Worm (Caenorhabditis elegans): ENCODE data around the gene K12H4.2.

K12H4.2 gene

ce11 chrIII:8061114-8061513, 13.6 kb downstream of the K12H4.2 start:
- TF ChIP-seq ceh-82 (tag; optimal IDR thresholded peaks at IDR 0.05) (no peak), nhr-23 (tag; optimal IDR thresholded peaks at IDR 0.05) (no peak), jun-1 (tag; optimal IDR thresholded peaks at IDR 0.05) (no peak), fkh-10 (GFP tag; optimal IDR thresholded peaks at IDR 0.05) (no peak), nfya-1 (tag; optimal IDR thresholded peaks at IDR 0.05; ENCODE audit: insufficient read depth) (no peak)

DNA sequence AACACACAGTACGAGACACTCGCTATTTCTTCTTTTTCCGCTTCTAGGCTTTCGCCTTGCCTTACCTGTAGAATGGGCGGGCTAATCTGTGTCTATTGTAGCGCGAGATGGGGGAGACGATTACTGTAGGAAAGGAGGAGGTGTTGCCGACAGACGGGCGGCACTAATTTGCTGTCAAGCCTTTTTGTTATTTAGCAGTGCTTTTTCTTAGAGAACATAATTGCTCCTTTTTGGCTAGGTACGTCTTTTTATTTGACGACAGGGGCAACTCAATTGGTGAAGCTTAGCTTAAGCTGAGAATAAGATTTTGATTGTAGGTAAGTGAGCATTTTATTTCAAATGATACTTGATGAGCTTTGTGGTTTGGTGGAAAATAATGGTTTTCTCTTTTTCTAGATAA, 16.1 kb downstream of the K12H4.2 start:
- no peak for TF ChIP-seq egl-5 (tag; optimal IDR thresholded peaks at IDR 0.05)

- TF ChIP-seq nfya-1 (tag; optimal IDR thresholded peaks at IDR 0.05; ENCODE audit: insufficient read depth) (peak; percentile 94), ZK546.5 (tag; optimal IDR thresholded peaks at IDR 0.05) (no peak)
Measured at ce11 chrIII:8065101-8065500, 17.6 kb downstream of the K12H4.2 start.

- TF ChIP-seq lin-15B (tag; optimal IDR thresholded peaks at IDR 0.05): no peak
- TF ChIP-seq ceh-9 (tag; optimal IDR thresholded peaks at IDR 0.05): no peak
- no peak for TF ChIP-seq eor-1 (tag; optimal IDR thresholded peaks at IDR 0.05)
- TF ChIP-seq pha-4 (tag; optimal IDR thresholded peaks at IDR 0.05): no peak
- no peak for TF ChIP-seq nhr-67 (tag; optimal IDR thresholded peaks at IDR 0.05)
- no peak for TF ChIP-seq nhr-25 (tag; optimal IDR thresholded peaks at IDR 0.05)
- no peak for TF ChIP-seq nhr-77 (tag; optimal IDR thresholded peaks at IDR 0.05)
- no peak for TF ChIP-seq ZK546.5 (tag; optimal IDR thresholded peaks at IDR 0.05)
- no peak for TF ChIP-seq skn-1 (tag; optimal IDR thresholded peaks at IDR 0.05)
- TF ChIP-seq ama-1 (optimal IDR thresholded peaks at IDR 0.05): no peak
- TF ChIP-seq mdl-1 (tag; optimal IDR thresholded peaks at IDR 0.05): no peak
- TF ChIP-seq nhr-43 (tag; optimal IDR thresholded peaks at IDR 0.05; ENCODE audit: poor library complexity, severe bottlenecking): no peak
- TF ChIP-seq nfya-1 (tag; optimal IDR thresholded peaks at IDR 0.05; ENCODE audit: insufficient read depth): no peak
- no peak for TF ChIP-seq nhr-76 (tag; optimal IDR thresholded peaks at IDR 0.05)
- no peak for TF ChIP-seq nhr-12 (tag; optimal IDR thresholded peaks at IDR 0.05)
- TF ChIP-seq aly-2 (tag; optimal IDR thresholded peaks at IDR 0.05): no peak
- no peak for TF ChIP-seq mml-1 (tag; optimal IDR thresholded peaks at IDR 0.05)
Measured at ce11 chrIII:8066989-8067388, 19.5 kb downstream of the K12H4.2 start, which contains the start of gene pros-1. Gene pros-1 (plus strand): TSS chrIII:8067289.

DNA sequence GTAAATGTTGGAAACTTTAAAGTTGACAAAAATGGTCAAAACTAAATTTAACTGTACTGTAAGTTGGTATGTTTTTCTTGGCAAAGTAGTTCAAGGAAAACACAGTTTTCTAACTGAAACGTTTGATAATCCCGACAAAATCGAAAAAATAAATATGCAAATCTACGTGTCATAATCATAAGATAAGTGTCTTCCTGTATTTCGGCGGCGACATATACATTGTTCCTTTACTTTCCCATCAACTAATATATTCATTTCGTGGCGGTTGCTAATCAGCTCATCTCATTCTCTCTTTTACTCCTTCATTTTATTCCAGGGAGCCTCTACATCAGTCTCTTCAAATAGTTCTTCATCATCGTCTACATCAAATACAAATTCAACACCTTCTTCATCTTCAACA, 20.3 kb downstream of the K12H4.2 start:
- TF ChIP-seq nhr-23 (tag; optimal IDR thresholded peaks at IDR 0.05): no peak
- no peak for TF ChIP-seq sea-2 (GFP tag; optimal IDR thresholded peaks at IDR 0.05)
- TF ChIP-seq nhr-25 (tag; optimal IDR thresholded peaks at IDR 0.05): no peak
- TF ChIP-seq nhr-76 (tag; optimal IDR thresholded peaks at IDR 0.05): no peak
- TF ChIP-seq eor-1 (tag; optimal IDR thresholded peaks at IDR 0.05): no peak
- no peak for TF ChIP-seq fkh-2 (tag; optimal IDR thresholded peaks at IDR 0.05)
- TF ChIP-seq mml-1 (tag; optimal IDR thresholded peaks at IDR 0.05): no peak
- TF ChIP-seq nhr-77 (tag; optimal IDR thresholded peaks at IDR 0.05): no peak
- TF ChIP-seq mdl-1 (tag; optimal IDR thresholded peaks at IDR 0.05): no peak
- TF ChIP-seq ceh-82 (tag; optimal IDR thresholded peaks at IDR 0.05): no peak
- no peak for TF ChIP-seq nhr-12 (tag; optimal IDR thresholded peaks at IDR 0.05)
- TF ChIP-seq nhr-237 (tag; optimal IDR thresholded peaks at IDR 0.05): no peak
- TF ChIP-seq daf-12 (tag; optimal IDR thresholded peaks at IDR 0.05): no peak
- TF ChIP-seq aly-2 (tag; optimal IDR thresholded peaks at IDR 0.05): no peak
- TF ChIP-seq nfya-1 (tag; optimal IDR thresholded peaks at IDR 0.05; ENCODE audit: insufficient read depth): no peak
- TF ChIP-seq ztf-4 (tag; optimal IDR thresholded peaks at IDR 0.05): no peak

DNA sequence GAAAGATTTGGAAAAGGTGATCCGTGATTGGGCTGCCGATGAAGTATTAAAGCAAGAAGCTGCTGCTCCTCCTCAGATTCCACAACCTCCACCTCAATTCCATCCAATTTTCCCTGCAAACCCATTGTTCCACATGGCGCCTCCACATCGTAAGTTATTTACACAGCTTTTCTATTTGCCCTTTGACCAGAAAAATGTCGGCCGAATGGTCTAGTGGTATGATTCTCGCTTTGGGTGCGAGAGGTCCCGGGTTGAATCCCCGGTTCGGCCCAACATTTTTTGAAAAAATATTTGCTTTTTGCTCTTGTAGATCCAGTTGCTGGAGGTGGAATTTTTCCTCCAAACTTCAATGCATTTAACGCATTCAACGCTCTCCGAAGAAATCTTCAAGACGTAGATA, 21.7 kb downstream of the K12H4.2 start:
- no peak for TF ChIP-seq lsy-12 (tag; optimal IDR thresholded peaks at IDR 0.05)
- no peak for TF ChIP-seq elt-3 (tag; optimal IDR thresholded peaks at IDR 0.05)
- no peak for TF ChIP-seq zag-1 (tag; optimal IDR thresholded peaks at IDR 0.05)
- TF ChIP-seq sea-2 (GFP tag; optimal IDR thresholded peaks at IDR 0.05): no peak
- no peak for TF ChIP-seq nhr-23 (tag; optimal IDR thresholded peaks at IDR 0.05)
- no peak for TF ChIP-seq ceh-9 (tag; optimal IDR thresholded peaks at IDR 0.05)
- TF ChIP-seq eor-1 (tag; optimal IDR thresholded peaks at IDR 0.05): no peak
- no peak for TF ChIP-seq nfya-1 (tag; optimal IDR thresholded peaks at IDR 0.05; ENCODE audit: insufficient read depth)
- TF ChIP-seq fos-1 (tag; optimal IDR thresholded peaks at IDR 0.05): no peak
- no peak for TF ChIP-seq nhr-43 (tag; optimal IDR thresholded peaks at IDR 0.05; ENCODE audit: poor library complexity, severe bottlenecking)
- TF ChIP-seq unc-39 (tag; optimal IDR thresholded peaks at IDR 0.05): no peak
- no peak for TF ChIP-seq hmg-11 (tag; optimal IDR thresholded peaks at IDR 0.05)
- no peak for TF ChIP-seq ama-1 (optimal IDR thresholded peaks at IDR 0.05)
- no peak for TF ChIP-seq ztf-4 (tag; optimal IDR thresholded peaks at IDR 0.05)
- no peak for TF ChIP-seq mml-1 (tag; optimal IDR thresholded peaks at IDR 0.05)
- no peak for TF ChIP-seq nhr-67 (tag; optimal IDR thresholded peaks at IDR 0.05)
- TF ChIP-seq pqm-1 (tag; optimal IDR thresholded peaks at IDR 0.05): no peak
- no peak for TF ChIP-seq fkh-2 (tag; optimal IDR thresholded peaks at IDR 0.05)
- TF ChIP-seq nhr-237 (tag; optimal IDR thresholded peaks at IDR 0.05): no peak
- TF ChIP-seq mdl-1 (tag; optimal IDR thresholded peaks at IDR 0.05): no peak

All from whole organism, L3 larva.